Worm (Caenorhabditis elegans) whole organism, dauer: ENCODE data around the gene R13A1.3.

Experiments
- unc-62 ChIP-seq: sonication (generic microtip); optimal IDR thresholded peaks from 2 replicates; lab custom pipeline; 2017; ENCODE audit warnings: missing biosample characterization, missing genetic modification reagents, missing genetic modification characterization

The R13A1.3 gene

DNA sequence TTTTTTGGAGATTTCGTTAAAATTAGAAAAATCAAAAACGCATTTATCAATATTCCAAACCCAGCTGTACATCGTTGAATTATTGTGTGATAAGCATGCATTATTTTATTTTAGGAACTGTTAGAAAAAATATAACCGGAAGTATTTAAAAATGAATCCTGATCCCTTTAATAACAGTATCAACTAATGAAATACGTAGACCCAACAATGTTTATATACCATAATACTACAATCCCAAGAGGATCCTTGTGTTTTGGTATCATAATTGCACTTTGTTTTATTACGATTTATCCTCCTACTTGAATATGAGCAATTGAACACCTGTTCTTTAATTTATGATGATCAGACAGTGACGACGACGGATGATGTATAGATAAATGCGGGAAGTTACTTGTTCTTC lies 17.0 kb upstream of the R13A1.3 start, which contains the start of gene str-249:
TSS of gene str-249 (minus strand) at position 101 of the 400 bp plus-strand sequence.
- no peak for TF ChIP-seq unc-62 (GFP tag; lab: Kevin White, UChicago)

DNA sequence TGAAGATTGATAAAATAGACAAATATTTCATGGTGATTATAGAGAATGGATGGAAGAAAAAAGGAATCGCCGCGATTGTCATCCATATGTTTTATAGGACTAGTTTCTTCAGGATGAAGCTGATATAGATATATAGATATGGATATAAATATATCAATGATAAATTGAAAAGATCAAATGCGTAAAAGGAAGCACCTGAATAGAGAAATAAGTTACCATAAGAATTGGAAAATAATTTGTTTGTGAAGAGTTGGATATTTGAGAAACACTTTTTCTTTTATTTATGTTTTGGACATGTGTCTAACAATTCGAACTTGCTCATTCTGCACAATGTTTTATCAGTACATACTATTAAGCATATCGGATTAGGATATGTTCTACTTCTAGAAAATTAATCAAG lies 15.8 kb upstream of the R13A1.3 start, which contains the start of gene C42D4.13:
TSS of gene C42D4.13 (minus strand) at position 101 of the 400 bp plus-strand sequence.
- no peak for TF ChIP-seq unc-62 (GFP tag; lab: Kevin White, UChicago)

DNA sequence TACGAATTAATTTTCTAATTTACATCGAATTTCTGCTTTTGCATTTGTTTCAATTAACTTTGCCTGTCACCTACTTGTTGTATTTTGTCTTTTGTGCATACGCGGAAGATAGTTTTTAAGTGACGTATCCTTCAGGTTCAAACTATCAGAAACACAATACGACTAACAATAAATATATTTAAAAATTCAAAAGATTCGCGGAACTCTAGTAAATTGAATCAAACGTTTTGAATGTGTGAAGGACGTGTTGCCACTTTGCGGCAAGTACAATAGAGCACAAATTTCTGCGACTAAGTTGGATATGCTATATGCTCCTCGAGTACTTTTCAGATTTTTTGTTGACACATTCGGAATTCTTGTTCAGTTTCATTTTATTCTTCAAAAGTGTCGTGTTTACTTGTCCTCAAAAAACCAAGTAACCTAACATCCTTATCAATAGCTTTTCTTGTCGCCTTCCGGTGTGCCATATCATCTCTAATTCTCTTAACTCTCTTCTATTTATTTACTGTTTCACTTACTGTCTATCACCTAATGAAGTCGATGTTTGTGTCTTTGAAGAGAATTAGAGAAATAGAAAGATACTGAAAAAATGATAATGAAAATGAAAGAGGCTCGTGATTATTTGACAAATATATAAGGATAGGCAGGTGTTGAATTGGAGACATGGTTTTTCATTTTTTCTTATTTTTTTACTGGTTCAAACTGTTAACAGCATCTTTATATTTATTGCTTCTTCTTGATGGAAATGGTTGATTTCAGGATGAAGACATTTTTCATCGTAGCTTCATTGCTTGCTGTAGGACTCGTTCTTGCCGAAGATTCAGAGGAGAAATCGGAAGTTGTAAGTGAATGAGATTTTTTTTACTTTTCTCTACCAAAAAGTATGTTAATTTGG lies 15.0 kb upstream of the R13A1.3 start, which contains the start of gene srlf-7:
TSS of gene srlf-7 (plus strand) at position 760 of the 895 bp plus-strand sequence.
- TF ChIP-seq unc-62 (GFP tag; lab: Kevin White, UChicago) = no peak

DNA sequence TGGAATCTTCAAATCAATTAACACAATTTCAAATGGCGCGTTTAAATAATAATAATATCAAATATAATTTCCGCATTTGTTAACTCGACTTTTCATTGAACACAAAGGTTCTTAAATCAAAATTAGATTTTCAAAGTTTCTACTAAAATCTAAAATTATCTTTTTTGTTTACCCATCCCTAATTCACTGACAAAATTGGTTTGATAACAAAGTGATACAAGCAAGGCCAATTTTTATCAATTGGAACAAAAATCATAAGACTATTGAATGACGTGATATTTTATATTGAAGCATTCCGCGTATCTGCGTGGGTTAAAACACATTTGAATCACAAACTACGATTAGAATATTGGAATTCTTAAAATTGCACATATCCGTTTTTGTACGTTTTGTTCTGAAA lies 13.4 kb upstream of the R13A1.3 start:
- TF ChIP-seq unc-62 (GFP tag; lab: Kevin White, UChicago) = no peak

DNA sequence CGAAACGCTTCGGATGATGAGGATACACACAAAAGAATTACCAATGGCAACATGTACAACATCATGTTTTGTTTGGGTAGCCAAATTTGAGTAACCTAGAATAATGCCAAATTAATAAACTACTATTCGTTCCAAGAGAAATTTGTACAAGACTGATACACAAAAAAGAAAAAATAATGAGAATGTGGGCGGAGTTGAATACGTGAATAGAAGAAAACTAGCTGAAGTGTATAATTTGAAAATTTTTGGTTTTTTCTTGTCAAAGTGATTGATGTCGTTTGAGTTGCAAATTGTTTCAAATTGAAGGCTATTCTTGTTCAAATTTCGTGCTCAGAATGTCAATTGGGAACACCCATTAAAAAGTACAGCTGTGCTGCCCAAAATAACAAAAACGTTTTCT lies 12.1 kb upstream of the R13A1.3 start, which contains the start of gene R13A1.5:
TSS of gene R13A1.5 (minus strand) at position 101 of the 400 bp plus-strand sequence.
- no peak for TF ChIP-seq unc-62 (GFP tag; lab: Kevin White, UChicago)

DNA sequence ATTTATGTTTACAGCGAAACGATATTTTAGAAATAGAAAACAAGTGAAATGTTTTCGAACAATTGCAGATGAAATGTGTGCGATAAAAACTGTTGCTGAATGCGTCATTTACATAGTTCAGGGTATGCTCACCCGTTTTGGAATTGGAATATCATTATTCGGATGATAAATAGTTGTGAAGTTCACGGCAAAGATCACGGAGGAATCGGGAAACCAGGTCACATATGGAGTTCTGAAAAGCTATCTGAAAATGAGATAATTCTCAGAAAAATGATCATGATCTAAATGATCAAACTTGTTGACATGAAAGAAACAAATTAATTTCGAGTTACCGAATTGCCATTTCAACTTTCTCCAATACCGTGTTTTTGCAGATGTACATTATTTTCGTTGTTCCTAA lies 8.1 kb upstream of the R13A1.3 start, which contains the start of gene best-16:
TSS of gene best-16 (minus strand) at position 101 of the 400 bp plus-strand sequence.
- no peak for TF ChIP-seq unc-62 (GFP tag; lab: Kevin White, UChicago)

DNA sequence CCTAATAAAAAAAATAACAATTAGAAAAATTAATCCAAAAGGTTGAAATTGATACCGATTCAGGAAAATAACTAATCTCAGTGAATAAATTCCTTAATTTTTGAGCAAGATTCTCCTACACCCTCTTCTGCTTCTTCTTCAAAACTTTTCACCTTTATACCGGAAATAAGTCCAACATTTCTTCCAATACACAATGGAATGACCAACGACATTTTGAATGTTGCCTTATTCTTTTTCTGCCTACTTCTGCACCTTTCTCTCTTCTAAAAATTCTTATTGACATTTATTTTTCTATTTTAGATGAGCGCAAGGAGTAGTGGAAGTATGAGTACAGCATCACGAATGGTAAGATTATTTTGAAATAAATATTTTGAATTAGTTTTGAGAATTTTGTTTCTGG lies 6.9 kb upstream of the R13A1.3 start, which contains the start of gene unc-8:
TSS of gene unc-8 (plus strand) at position 301 of the 400 bp plus-strand sequence.
- no peak for TF ChIP-seq unc-62 (GFP tag; lab: Kevin White, UChicago)

DNA sequence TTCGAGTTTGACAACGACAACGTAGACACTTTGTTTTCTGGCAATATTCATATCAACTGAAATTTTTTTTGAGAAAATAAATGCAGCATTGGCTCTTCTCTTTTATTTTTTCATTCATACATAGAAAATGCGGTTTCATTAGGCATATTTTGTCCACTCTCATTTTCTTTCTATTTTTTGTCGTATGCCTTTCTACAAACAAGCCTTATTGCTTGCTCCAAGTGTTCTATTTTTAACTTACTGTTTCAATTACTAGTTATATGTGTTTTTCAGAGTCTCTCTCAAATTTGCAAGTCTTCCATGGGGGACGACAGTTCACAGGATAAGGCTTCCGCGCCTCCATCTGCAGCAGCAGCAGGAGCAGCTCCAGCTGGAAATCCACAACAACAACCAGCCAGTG lies 2.2 kb downstream of the R13A1.3 start, which contains the start of gene kcc-1:
TSS of gene kcc-1 (plus strand) at position 301 of the 400 bp plus-strand sequence.
- no peak for TF ChIP-seq unc-62 (GFP tag; lab: Kevin White, UChicago)

DNA sequence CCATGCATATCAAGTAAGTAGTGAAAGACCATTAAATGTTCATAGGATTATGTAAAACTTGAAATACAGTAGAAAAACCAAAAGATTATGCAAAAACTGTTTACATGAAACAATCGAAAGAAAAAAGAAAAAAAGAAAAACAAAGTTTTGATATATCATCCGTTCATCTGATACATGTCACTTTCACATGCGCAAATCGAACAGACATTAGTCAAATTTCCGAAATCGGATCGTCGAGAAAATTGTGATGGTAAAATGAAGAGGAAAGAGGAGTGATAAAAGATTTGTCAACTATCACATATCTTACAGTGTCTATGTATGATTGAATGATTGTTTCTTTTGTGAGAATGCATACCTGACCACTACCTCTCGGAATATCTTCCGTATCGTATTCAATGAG lies 5.2 kb downstream of the R13A1.3 start:
- TF ChIP-seq unc-62 (GFP tag; lab: Kevin White, UChicago) = no peak

DNA sequence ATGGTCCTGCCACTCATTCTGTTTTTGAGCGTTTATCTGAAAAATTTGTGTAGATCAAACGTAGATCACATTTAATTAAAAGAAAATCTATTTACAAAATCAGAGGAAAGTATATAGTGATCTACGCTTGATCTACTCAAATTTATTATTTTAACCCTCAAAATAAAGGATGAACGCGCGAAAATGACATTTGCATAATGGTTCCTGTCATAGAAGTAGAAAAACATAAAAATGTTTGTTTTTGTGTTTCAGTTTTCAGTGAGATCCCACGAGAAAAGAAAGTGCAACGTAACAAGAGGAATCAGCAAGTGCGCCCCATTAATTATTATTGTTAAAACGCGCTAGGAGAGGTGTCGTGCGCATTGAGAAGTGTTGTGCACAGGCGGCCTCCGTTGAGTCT lies 7.5 kb downstream of the R13A1.3 start:
- TF ChIP-seq unc-62 (GFP tag; lab: Kevin White, UChicago) = no peak

DNA sequence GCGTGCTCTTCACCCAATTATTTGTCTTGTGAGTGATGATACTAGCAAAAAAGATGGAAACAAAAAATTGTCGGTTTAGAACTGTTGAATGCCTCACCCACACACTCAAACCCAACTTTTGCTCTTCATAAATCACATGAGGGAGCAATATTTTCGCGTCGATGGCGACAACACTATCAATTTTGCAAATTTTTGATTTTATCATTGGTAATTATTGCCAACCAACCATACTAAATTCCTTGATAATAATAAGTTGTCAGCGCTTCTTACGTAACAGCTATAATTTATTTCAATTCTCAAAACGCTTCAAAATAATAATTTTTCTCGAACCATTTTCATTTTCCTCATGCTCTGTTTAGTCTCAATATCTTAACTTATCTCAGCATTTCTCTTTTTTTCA lies 9.0 kb downstream of the R13A1.3 start:
- no peak for TF ChIP-seq unc-62 (GFP tag; lab: Kevin White, UChicago)

DNA sequence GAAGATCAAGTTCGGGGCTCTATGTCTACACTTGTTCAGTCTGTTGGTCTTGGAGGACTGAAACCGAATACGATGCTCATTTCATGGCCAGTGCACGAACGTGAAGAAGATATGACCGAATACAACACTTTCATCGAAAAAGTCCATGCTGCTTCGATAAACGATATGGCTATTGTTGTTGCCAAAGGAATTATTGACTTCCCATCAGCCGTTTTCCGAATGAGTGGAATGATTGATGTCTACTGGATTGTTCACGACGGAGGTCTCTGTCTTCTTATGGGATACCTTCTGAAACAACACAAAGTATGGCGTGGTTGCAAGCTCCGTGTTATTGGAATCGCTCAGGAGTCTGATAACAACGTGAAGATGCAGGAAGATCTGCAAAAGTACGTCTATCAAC lies 12.4 kb downstream of the R13A1.3 start:
- no peak for TF ChIP-seq unc-62 (GFP tag; lab: Kevin White, UChicago)

DNA sequence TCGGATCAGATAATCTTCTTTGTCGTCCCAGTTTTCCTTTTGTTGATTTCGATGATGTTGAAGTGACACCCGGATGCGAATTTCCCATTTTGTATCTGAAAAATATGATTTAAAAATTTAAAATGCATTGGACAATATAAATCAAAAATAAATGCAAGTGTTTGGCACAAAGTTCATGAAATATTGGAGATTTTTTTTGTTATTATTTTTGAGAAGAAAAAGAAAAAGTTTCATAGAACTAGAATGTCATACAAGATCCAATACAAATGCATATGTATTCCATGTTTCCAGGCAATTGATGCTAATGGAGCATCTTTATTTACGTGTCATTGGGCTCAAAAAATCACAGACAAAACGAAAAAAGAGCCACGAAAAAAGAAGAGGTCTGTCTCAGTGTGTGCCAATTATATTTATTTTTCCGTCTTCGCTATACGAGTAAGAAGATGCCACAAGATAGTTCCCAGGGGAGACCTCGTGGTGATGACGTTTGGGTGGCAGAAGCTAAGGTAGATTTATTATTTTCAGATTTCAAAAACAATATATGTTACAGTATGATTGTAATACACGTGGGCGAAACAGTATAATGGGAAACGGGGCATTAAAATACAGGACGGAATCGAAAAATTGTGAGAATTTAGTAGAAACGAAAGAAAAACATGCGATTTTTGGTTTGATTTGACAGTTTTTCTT lies 15.7 kb downstream of the R13A1.3 start, which contains the start of the genes glb-23 and R13A1.1:
TSS of gene glb-23 (minus strand) at position 101 of the 690 bp plus-strand sequence.
TSS of gene R13A1.1 (plus strand) at position 640 of the 690 bp plus-strand sequence.
- no peak for TF ChIP-seq unc-62 (GFP tag; lab: Kevin White, UChicago)

DNA sequence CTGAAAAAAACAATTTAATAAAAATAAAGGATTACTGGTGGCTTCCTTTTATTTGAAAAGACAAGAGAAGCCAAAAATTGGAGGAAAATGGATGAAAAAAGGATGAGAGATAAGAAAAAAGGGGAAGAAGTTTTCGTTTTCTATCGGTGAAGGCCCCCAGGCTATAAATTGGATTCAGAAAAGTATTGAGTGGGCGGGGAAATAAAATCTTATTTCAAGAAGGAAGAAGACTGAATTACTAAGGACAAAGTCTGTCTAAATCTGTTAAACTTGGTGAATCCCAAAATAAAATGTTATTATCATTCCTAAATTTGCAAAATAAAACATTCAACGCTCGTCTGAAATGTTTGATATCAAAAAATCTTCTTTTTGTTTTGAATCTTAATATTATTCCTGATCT lies 18.3 kb downstream of the R13A1.3 start:
- no peak for TF ChIP-seq unc-62 (GFP tag; lab: Kevin White, UChicago)

DNA sequence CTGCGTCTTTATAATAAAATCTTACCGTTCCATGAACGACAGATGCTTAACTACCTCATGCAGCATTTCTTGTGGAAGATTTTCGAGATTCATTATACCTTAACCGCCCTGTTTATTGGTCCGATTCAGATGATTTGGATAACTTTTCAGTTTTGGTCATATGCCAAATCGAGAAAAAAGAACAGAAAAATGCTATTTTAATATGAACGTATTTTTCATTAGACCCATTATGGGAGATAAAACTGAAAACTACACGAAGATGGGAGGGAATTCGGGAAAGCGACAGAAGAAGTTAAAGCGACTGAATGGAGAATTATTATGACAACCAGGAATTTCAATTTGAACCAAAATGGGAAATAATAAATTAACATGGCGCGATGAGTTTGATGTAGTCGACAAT lies 23.3 kb downstream of the R13A1.3 start, which contains the start of gene R13A1.10:
TSS of gene R13A1.10 (minus strand) at position 101 of the 400 bp plus-strand sequence.
- no peak for TF ChIP-seq unc-62 (GFP tag; lab: Kevin White, UChicago)
